Fruit fly (Drosophila melanogaster) S2 (cell line): ENCODE measurements around the gene Upf1.

Experiments used
- CG8478 ChIP-seq: fragments of >200 bp; optimal IDR thresholded peaks from 2 replicates; lab custom pipeline; 2018
- CTCF ChIP-seq, 2 experiments: fragments of >200 bp; optimal IDR thresholded peaks; 2 replicates each; lab custom pipeline; 2018

The Upf1 gene

DNA sequence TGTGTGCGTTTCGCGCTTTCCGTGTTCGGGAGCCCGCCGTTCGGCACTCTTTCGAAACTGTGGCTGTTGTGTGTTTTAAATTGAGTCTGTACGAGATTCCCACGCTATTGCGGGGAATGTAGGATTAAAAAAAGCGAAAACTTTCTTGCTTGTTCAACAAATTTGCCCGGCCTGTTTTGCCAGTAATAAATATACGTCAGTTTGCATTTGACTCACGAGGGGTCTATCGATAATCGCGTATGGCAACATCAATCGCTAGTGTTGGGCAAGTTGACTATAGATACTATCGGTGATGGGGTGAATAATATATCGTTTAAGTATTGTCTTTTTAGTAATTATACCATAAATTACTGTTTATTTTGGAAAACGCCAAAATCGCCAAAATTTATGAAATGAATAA, at the start of gene Upf1:
Gene Upf1, minus strand, starts transcription at position 228 of the 400 bp plus-strand sequence.
- TF ChIP-seq CTCF (optimal IDR thresholded peaks at IDR 0.05; lab: Kevin White, UChicago): no peak
- no peak for TF ChIP-seq CG8478 (lab: Kevin White, UChicago)

DNA sequence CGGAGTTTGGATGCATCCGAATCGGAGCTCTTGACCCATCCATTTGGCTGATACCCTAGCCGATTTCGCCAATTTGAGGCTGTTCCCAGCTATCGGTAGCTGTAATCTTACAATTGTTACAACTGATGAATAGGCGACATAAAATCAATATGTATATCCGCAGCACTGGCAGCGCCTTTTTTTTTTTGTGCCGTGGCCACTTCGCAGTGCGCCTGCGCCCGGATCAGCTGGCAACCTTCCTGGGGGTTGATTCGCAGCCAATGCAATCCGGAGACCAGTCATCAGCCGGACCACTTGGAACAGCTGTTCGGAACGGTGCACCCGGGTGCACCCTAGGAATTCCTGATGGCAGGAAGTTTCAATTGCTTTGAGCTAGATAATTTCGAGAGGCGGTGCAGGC, 25.6 kb upstream of the Upf1 start, which contains the start of gene Pdzd8:
Gene Pdzd8, minus strand, starts transcription at position 125 of the 400 bp plus-strand sequence.
- TF ChIP-seq CG8478 (lab: Kevin White, UChicago) (no peak), CTCF (optimal IDR thresholded peaks at IDR 0.05; lab: Kevin White, UChicago) (no peak)

DNA sequence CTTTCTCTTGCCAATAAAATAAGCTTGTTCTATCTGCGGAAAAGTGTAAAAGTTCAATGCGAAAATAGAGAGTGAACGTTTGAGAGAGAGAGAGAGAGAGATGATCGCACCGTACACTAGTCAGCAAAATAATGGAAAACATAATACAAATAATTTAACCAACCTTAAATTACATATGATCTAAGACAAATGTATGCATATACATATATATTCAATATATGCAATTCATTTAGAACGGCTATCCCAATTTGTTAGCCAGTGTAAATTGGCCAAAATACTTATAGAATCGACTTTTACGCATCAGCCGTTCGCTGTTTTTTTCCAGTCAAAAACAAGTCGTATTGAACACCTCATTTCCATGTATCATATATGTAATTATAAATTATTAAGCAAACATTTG, 20.0 kb upstream of the Upf1 start:
- TF ChIP-seq CTCF (optimal IDR thresholded peaks at IDR 0.05; lab: Kevin White, UChicago): no peak
- no peak for TF ChIP-seq CG8478 (lab: Kevin White, UChicago)

DNA sequence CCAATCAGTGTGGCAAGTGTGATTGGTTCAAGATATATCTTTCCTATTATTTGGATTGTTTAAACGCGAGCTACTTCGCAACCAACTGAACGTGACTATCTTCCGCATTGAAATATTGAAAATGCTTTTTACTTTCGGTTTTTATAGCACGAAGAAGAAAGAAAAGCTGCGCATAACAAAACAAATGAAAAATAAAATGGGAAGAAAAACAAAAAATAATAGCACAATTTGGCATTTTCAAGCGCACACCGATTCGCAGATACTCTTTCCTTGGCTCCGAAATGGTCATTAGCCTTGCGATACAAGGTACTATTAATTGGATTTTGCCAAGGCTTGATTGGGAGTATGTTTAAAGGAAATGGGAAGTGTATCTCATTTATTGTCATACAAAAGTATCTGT, 19.4 kb upstream of the Upf1 start, which contains the start of gene Sclp:
Gene Sclp, minus strand, starts transcription at position 101 of the 400 bp plus-strand sequence.
- TF ChIP-seq CG8478 (lab: Kevin White, UChicago) (no peak), CTCF (optimal IDR thresholded peaks at IDR 0.05; lab: Kevin White, UChicago) (no peak)

DNA sequence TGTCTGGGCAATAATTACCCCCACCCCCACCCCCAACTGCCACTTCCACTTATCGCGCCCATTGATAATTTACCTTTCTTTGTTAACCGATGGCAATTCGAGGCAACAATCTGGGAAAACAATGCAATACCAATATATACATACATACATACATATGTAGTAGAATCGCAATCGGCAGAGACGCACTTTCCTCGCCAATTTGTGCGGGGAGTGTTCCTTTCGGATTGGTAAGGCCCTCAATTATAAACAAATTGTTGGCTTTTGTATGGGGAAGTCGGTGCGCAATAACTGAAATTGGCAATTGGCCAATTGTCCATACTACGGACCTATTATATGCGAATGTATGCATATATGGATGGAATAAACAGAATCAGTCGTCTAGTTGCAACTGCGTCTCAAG, 18.5 kb upstream of the Upf1 start:
- no peak for TF ChIP-seq CG8478 (lab: Kevin White, UChicago)
- TF ChIP-seq CTCF (optimal IDR thresholded peaks at IDR 0.05; lab: Kevin White, UChicago): no peak

dm6 chrX:11922650-11923237, 17.6 kb upstream of the Upf1 start:
- no peak for TF ChIP-seq CG8478 (lab: Kevin White, UChicago)
- TF ChIP-seq CTCF (optimal IDR thresholded peaks at IDR 0.05; lab: Kevin White, UChicago): no peak

DNA sequence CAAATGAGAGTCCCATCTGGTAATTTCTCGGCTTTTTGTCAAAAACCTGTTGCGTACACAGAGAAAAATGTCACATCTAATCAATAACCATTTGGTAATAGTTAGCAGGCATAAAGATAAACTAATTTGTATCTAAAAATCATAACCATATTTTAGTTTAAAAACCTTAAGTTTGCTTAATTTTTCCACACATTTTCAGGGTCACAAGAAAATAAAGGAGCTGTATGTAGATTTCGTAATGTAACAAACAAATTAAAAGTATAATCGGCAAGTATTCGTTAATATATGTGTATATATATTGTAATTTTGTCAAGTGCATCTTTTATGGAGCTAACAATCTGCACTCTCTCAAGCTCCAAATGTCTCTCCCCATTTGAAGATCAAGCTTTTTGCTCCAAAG, 15.8 kb upstream of the Upf1 start:
- TF ChIP-seq CG8478 (lab: Kevin White, UChicago) (no peak), CTCF (optimal IDR thresholded peaks at IDR 0.05; lab: Kevin White, UChicago) (no peak)

DNA sequence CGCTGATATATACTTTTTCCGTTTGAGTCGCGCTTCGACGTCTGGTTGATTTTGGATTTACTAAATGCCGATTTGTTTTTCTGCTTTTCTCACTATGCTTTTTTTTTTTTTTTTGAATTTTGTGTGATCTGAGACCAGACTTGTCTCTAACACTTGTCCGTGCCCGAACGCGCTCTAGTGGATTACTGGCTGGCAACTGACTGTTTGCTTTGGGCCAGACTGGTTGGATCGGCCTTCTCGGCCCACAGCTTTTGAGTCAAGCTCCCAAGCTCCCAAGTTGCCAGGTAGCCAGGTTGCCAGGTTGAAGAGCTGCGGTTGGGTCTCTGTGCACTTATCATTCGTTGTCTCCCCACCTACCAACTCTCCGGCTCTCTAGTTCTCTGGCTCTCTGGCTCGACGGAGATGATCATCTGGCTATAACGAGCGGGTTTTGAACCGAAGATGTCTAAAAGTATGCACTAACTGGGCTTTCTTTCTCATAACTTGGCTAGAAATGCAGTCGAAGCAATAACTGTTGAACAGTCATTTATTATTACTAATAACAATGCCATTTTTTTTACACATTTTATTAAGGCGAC, 12.0 kb upstream of the Upf1 start, which contains the start of gene pot:
Gene pot, minus strand, starts transcription at position 205 of the 578 bp plus-strand sequence.
- TF ChIP-seq CG8478 (lab: Kevin White, UChicago) (no peak), CTCF (optimal IDR thresholded peaks at IDR 0.05; lab: Kevin White, UChicago) (no peak)

dm6 chrX:11915154-11915593, 10.0 kb upstream of the Upf1 start:
- TF ChIP-seq CTCF (optimal IDR thresholded peaks at IDR 0.05; lab: Kevin White, UChicago): no peak
- no peak for TF ChIP-seq CG8478 (lab: Kevin White, UChicago)

DNA sequence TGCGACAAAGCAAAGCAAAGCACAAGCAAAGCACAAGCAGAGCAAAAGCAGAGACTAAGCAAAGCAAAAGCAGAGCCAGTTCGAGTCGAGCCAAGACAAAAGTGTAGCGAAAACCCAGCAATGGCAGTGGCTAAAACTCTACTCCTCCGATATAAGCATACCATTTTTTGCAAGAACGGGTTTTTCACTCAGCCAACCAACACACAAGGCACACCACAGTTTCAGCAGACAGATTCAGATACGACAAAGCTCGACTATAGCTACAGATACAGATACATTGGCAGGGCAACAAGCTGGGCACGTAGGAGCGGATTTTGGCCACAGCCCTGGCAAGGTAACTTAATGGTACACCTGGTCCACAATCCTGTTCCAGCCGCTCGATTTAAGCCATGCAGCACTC, 8.4 kb upstream of the Upf1 start:
- no peak for TF ChIP-seq CG8478 (lab: Kevin White, UChicago)
- no peak for TF ChIP-seq CTCF (optimal IDR thresholded peaks at IDR 0.05; lab: Kevin White, UChicago)

- no peak for TF ChIP-seq CTCF (optimal IDR thresholded peaks at IDR 0.05; lab: Kevin White, UChicago)
Observed at dm6 chrX:11906818-11907281, 1.7 kb upstream of the Upf1 start, which contains the start of gene CG43156. TSS of gene CG43156 (minus strand) at chrX:11906868.

DNA sequence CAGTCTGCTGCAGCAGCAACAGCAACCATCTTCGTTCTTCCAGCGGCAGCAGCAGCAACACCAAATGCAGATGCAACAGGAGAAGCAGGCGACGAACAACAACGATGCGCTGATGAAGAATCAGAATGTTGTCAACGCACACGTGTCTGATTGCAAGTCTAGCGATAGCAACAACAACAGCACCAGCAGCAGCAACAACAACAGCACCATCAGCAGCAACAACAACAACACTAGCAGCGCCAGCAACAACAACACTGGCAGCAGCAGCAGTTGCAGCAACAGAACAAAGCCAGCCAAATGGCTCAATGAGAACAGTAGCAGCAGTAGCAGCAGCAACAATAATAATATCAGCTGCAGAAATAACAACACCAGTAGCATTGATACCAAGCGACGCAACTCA, 10.0 kb downstream of the Upf1 start:
- TF ChIP-seq CG8478 (lab: Kevin White, UChicago) (no peak), CTCF (optimal IDR thresholded peaks at IDR 0.05; lab: Kevin White, UChicago) (no peak)

DNA sequence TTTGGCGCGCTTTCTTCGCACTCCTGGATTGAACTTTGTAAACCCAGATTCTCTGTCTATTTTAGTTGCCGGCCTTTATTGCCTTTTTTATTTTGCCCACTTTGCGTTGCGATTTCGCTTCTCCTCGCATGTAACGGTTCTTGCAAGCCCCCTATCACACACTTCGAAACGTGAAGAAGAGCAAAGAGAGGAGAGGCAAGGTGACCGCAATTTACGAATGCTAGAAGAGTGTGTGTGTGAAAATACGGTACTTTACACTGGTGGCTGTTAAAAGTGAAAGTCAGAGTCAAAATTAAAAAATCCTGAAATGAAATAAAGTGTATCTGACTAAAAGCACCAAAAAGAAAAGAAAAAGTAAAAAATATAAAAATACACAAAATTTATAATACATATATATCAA, 11.0 kb downstream of the Upf1 start:
- no peak for TF ChIP-seq CTCF (optimal IDR thresholded peaks at IDR 0.05; lab: Kevin White, UChicago)
- TF ChIP-seq CG8478 (lab: Kevin White, UChicago): no peak

DNA sequence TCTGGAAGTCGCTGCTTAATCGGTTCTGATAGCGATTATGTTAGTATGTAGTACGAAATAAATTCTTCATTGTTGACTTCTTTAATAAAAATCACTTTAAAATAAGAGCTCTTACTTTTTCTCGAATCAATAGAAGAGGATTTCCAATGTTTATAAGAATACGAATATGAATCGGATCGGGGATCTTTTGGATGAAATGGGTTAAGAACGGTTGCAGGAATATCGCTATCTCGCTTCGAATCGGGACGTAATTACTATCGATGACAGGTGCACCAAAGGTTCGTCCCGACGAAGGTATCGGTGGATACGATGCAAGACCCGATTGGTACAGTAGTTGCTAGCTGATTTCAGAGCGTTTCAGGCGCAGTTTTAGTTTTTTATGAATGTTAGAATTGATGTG, 11.5 kb downstream of the Upf1 start, which contains the start of gene wisp:
Gene wisp, plus strand, starts transcription at position 301 of the 400 bp plus-strand sequence.
- TF ChIP-seq CTCF (optimal IDR thresholded peaks at IDR 0.05; lab: Kevin White, UChicago) (no peak), CG8478 (lab: Kevin White, UChicago) (no peak)

DNA sequence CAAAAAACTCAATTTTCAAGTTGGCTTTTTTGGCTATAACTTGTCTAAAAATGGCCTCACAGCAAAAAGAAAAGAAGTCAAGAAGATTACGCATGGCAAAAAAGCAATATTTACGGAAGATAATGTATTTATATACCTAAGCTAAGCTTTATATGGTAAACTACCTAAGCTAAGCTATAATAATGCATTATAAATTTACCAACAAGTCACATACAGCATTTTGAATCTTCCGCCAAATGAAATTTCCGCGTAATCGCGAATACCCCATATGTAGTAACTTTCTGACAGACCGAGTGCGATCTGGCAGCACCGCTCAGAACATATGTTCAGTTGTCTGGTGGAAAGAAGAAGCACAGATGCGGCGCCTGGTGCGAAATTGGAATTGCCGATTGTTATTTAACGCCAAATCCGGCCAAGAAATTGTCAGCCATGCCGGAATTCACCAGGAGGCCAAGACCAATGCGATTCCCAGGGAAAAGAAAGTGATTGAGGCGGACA, 13.4 kb downstream of the Upf1 start, which contains the start of gene sicily:
Gene sicily, plus strand, starts transcription at position 51 of the 498 bp plus-strand sequence.
- TF ChIP-seq CG8478 (lab: Kevin White, UChicago): no peak
- no peak for TF ChIP-seq CTCF (optimal IDR thresholded peaks at IDR 0.05; lab: Kevin White, UChicago)
